Worm (Caenorhabditis elegans) whole organism, mixed stage, embryonic: ENCODE measurements around the gene alh-8.

Experiments
- M03D4.4 ChIP-seq: sonication (generic microtip); optimal IDR thresholded peaks from 2 replicates; lab custom pipeline; 2017; ENCODE audit warnings: mild to moderate bottlenecking, missing genetic modification characterization, missing compliant biosample characterization
- bed-3 ChIP-seq: fragments of 200-800 bp; sonication (Bioruptor generic); optimal IDR thresholded peaks from 3 replicates; lab custom pipeline; 2018; ENCODE audit warnings: mild to moderate bottlenecking, missing genetic modification characterization, moderate library complexity, missing compliant biosample characterization
- blmp-1 ChIP-seq: fragments of 150-350 bp; optimal IDR thresholded peaks from 2 replicates; lab custom pipeline; 2014; ENCODE audit warnings: missing biosample characterization, missing genetic modification characterization
- ceh-39 ChIP-seq: fragments of 150-350 bp; optimal IDR thresholded peaks from 2 replicates; lab custom pipeline; 2014; ENCODE audit warnings: missing biosample characterization, missing genetic modification characterization
- ceh-43 ChIP-seq: fragments of 200-800 bp; sonication (Bioruptor generic); optimal IDR thresholded peaks from 2 replicates; lab custom pipeline; 2018; ENCODE audit warnings: mild to moderate bottlenecking, missing genetic modification characterization, moderate library complexity, missing compliant biosample characterization
- ceh-83 ChIP-seq: fragments of 200-800 bp; sonication (Bioruptor generic); optimal IDR thresholded peaks from 2 replicates; lab custom pipeline; 2018; ENCODE audit warnings: mild to moderate bottlenecking, missing genetic modification characterization, missing compliant biosample characterization
- ces-1 ChIP-seq: fragments of 150-350 bp; optimal IDR thresholded peaks from 2 replicates; lab custom pipeline; 2014; ENCODE audit warnings: missing biosample characterization, missing genetic modification reagents, missing genetic modification characterization
- cnd-1 ChIP-seq: fragments of 200-800 bp; sonication (Bioruptor generic); optimal IDR thresholded peaks from 2 replicates; lab custom pipeline; 2018; ENCODE audit warnings: mild to moderate bottlenecking, missing genetic modification characterization, missing compliant biosample characterization
- drap-1 ChIP-seq: fragments of 200-800 bp; sonication (Bioruptor generic); optimal IDR thresholded peaks from 3 replicates; lab custom pipeline; 2018; ENCODE audit warnings: mild to moderate bottlenecking, missing genetic modification characterization, missing compliant biosample characterization
- elt-1 ChIP-seq: sonication (generic microtip); optimal IDR thresholded peaks from 2 replicates; lab custom pipeline; 2017; ENCODE audit warnings: missing genetic modification characterization, mild to moderate bottlenecking, missing compliant biosample characterization, antibody characterized with exemption, moderate library complexity, borderline replicate concordance; ENCODE audit not compliant: insufficient read depth
- elt-3 ChIP-seq: fragments of 150-350 bp; optimal IDR thresholded peaks from 2 replicates; lab custom pipeline; 2014; ENCODE audit warnings: missing biosample characterization, missing genetic modification characterization
- flh-1 ChIP-seq: fragments of 200-800 bp; sonication (Bioruptor generic); optimal IDR thresholded peaks from 2 replicates; lab custom pipeline; 2018; ENCODE audit warnings: mild to moderate bottlenecking, missing genetic modification characterization, moderate library complexity, missing compliant biosample characterization
- ham-2 ChIP-seq: fragments of 200-800 bp; sonication (Bioruptor generic); optimal IDR thresholded peaks from 2 replicates; lab custom pipeline; 2018; ENCODE audit warnings: mild to moderate bottlenecking, missing genetic modification characterization, missing compliant biosample characterization
- hlh-1 ChIP-seq: fragments of 150-350 bp; optimal IDR thresholded peaks from 2 replicates; lab custom pipeline; 2014; ENCODE audit warnings: missing biosample characterization, missing genetic modification reagents, missing genetic modification characterization
- lin-13 ChIP-seq: fragments of 150-350 bp; optimal IDR thresholded peaks from 2 replicates; lab custom pipeline; 2014; ENCODE audit warnings: missing biosample characterization, missing genetic modification characterization
- lin-32 ChIP-seq: fragments of 200-800 bp; sonication (Bioruptor generic); optimal IDR thresholded peaks from 2 replicates; lab custom pipeline; 2018; ENCODE audit warnings: mild to moderate bottlenecking, missing genetic modification characterization, missing compliant biosample characterization
- lsy-2 ChIP-seq: fragments of 150-350 bp; optimal IDR thresholded peaks from 2 replicates; lab custom pipeline; 2014; ENCODE audit warnings: missing biosample characterization, missing genetic modification characterization
- mab-5 ChIP-seq: fragments of 150-350 bp; optimal IDR thresholded peaks from 2 replicates; lab custom pipeline; 2014; ENCODE audit warnings: missing biosample characterization, missing genetic modification characterization
- mep-1 ChIP-seq: fragments of 150-350 bp; optimal IDR thresholded peaks from 2 replicates; lab custom pipeline; 2017; ENCODE audit warnings: missing biosample characterization, missing genetic modification reagents, missing genetic modification characterization, inconsistent platforms
- mls-2 ChIP-seq: sonication (generic microtip); optimal IDR thresholded peaks from 2 replicates; lab custom pipeline; 2016; ENCODE audit warnings: mild to moderate bottlenecking, missing genetic modification characterization, moderate library complexity, missing compliant biosample characterization
- nhr-12 ChIP-seq: fragments of 150-350 bp; optimal IDR thresholded peaks from 2 replicates; lab custom pipeline; 2014; ENCODE audit warnings: missing biosample characterization, missing genetic modification characterization
- nhr-2 ChIP-seq: fragments of 150-350 bp; optimal IDR thresholded peaks from 2 replicates; lab custom pipeline; 2014; ENCODE audit warnings: missing biosample characterization, missing genetic modification characterization
- nhr-237 ChIP-seq: fragments of 150-350 bp; optimal IDR thresholded peaks from 2 replicates; lab custom pipeline; 2014; ENCODE audit warnings: missing biosample characterization, missing genetic modification characterization
- nhr-28 ChIP-seq: fragments of 150-350 bp; optimal IDR thresholded peaks from 2 replicates; lab custom pipeline; 2014; ENCODE audit warnings: missing biosample characterization, missing genetic modification characterization
- nhr-76 ChIP-seq: sonication (generic microtip); optimal IDR thresholded peaks from 2 replicates; lab custom pipeline; 2017; ENCODE audit warnings: missing biosample characterization, missing genetic modification characterization
- pha-4 ChIP-seq: fragments of 150-350 bp; optimal IDR thresholded peaks from 2 replicates; lab custom pipeline; 2018; ENCODE audit warnings: missing biosample characterization, missing genetic modification reagents, missing genetic modification characterization
- sem-2 ChIP-seq: fragments of 200-800 bp; sonication (Bioruptor generic); optimal IDR thresholded peaks from 2 replicates; lab custom pipeline; 2018; ENCODE audit warnings: mild to moderate bottlenecking, missing genetic modification characterization, missing compliant biosample characterization
- sptf-1 ChIP-seq: sonication (generic microtip); optimal IDR thresholded peaks from 2 replicates; lab custom pipeline; 2017; ENCODE audit warnings: mild to moderate bottlenecking, missing genetic modification characterization, moderate library complexity, missing compliant biosample characterization
- tbx-8 ChIP-seq: fragments of 200-800 bp; sonication (Bioruptor generic); optimal IDR thresholded peaks from 2 replicates; lab custom pipeline; 2018; ENCODE audit warnings: mild to moderate bottlenecking, missing genetic modification characterization, moderate library complexity, missing compliant biosample characterization
- unc-120 ChIP-seq: sonication (generic microtip); optimal IDR thresholded peaks from 2 replicates; lab custom pipeline; 2017; ENCODE audit warnings: missing genetic modification characterization, missing compliant biosample characterization; ENCODE audit not compliant: poor library complexity, severe bottlenecking
- unc-39 ChIP-seq: fragments of 150-350 bp; optimal IDR thresholded peaks from 2 replicates; lab custom pipeline; 2014; ENCODE audit warnings: missing biosample characterization, missing genetic modification characterization
- unc-62 ChIP-seq: fragments of 150-350 bp; optimal IDR thresholded peaks from 2 replicates; lab custom pipeline; 2014; ENCODE audit warnings: missing biosample characterization, missing genetic modification reagents, missing genetic modification characterization
- zip-8 ChIP-seq: fragments of 150-350 bp; optimal IDR thresholded peaks from 2 replicates; lab custom pipeline; 2014; ENCODE audit warnings: missing biosample characterization, missing genetic modification characterization
- ztf-11 ChIP-seq: fragments of 150-350 bp; optimal IDR thresholded peaks from 2 replicates; lab custom pipeline; 2014; ENCODE audit warnings: missing biosample characterization, missing genetic modification characterization

Gene alh-8

ce11 chrII:11737347-11737746, 8.5 kb downstream of the alh-8 start:
- TF ChIP-seq unc-62 (GFP tag; lab: Kevin White, UChicago) (peak; percentile 87), sptf-1 (tag; lab: Kevin White, UChicago) (no peak), ceh-43 (no peak), blmp-1 (tag; lab: Kevin White, UChicago) (no peak), unc-120 (peak; percentile 29), lin-13 (no peak), ham-2 (GFP tag; lab: Kevin White, UChicago) (no peak), bed-3 (GFP tag; lab: Kevin White, UChicago) (no peak), nhr-12 (tag; lab: Kevin White, UChicago) (no peak), ceh-39 (tag; lab: Kevin White, UChicago) (no peak), elt-1 (no peak), nhr-76 (tag; lab: Kevin White, UChicago) (no peak), ztf-11 (tag; lab: Kevin White, UChicago) (no peak), drap-1 (GFP tag; lab: Kevin White, UChicago) (no peak), elt-3 (no peak), hlh-1 (tag; lab: Kevin White, UChicago) (no peak)

- no peak for TF ChIP-seq unc-120
- TF ChIP-seq, all 35 proteins: peak for 0
Measured at ce11 chrII:11739199-11739598, 10.3 kb downstream of the alh-8 start, which contains the start of gene ctsa-1.2. ctsa-1.2 (plus strand) TSS chrII:11739358.

DNA sequence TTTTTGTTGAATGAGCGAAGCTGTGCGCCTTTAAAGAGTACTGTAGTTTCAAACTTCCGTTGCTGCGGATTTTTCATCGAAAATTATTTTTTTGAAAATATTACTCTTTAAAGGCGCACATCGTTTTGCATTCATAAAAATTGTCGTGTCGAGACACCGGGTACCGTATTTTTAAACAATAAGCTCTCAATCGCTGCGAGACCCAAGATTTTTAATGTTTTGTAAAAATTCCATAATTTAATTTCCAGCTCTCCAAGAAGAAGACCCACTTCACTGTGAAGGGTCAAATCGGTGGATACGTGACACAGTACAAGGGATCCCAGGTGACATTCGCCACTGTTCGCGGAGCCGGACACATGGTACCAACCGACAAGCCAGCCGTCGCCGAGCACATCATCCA, 13.5 kb downstream of the alh-8 start:
- no peak for TF ChIP-seq ceh-39 (tag; lab: Kevin White, UChicago)
- no peak for TF ChIP-seq hlh-1 (tag; lab: Kevin White, UChicago)
- no peak for TF ChIP-seq M03D4.4 (tag; lab: Kevin White, UChicago)
- no peak for TF ChIP-seq nhr-237
- TF ChIP-seq zip-8: no peak
- peak; percentile 11 for TF ChIP-seq ces-1
- no peak for TF ChIP-seq mab-5 (tag; lab: Kevin White, UChicago)
- TF ChIP-seq tbx-8: no peak

DNA sequence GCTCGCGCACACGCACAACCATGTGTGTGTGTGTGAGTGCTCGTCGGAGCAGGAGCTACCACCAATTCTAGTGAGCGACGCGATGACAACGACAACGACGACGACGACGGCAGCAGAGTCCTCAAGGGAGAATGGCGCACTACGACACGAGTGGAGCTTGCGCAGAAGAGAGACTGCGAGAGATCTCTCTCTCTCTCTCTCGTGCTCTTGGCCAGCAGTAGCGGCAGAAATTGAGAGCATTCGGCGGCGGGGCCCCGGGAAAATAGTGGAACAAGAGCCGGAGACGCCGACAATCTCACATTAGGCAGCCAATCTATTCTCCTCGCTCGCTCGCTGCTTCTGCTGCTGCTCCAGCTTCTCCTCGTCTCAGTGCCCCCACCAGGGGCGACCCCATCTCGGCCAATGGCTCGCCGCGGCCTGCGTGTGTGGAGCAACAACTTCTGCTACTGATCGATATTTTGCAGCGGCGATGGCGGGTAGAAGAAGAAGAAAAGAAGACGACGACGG, 18.0 kb downstream of the alh-8 start:
- no peak for TF ChIP-seq hlh-1 (tag; lab: Kevin White, UChicago)
- TF ChIP-seq nhr-12 (tag; lab: Kevin White, UChicago): no peak
- TF ChIP-seq elt-1: no peak
- no peak for TF ChIP-seq tbx-8
- peak; percentile 64 for TF ChIP-seq ceh-83 (GFP tag; lab: Kevin White, UChicago)
- TF ChIP-seq ztf-11 (tag; lab: Kevin White, UChicago): peak; percentile 17
- TF ChIP-seq sptf-1 (tag; lab: Kevin White, UChicago): peak; percentile 82
- TF ChIP-seq ham-2 (GFP tag; lab: Kevin White, UChicago): no peak
- no peak for TF ChIP-seq nhr-2
- no peak for TF ChIP-seq ceh-39 (tag; lab: Kevin White, UChicago)
- peak; percentile 38 for TF ChIP-seq ces-1
- no peak for TF ChIP-seq sem-2 (GFP tag; lab: Kevin White, UChicago)
- TF ChIP-seq unc-120: peak; percentile 82
- peak; percentile 39 for TF ChIP-seq cnd-1 (tag; lab: Kevin White, UChicago)
- TF ChIP-seq elt-3: no peak
- TF ChIP-seq lin-32 (GFP tag; lab: Kevin White, UChicago): peak; percentile 27
- TF ChIP-seq M03D4.4 (tag; lab: Kevin White, UChicago): peak; percentile 43
- peak; percentile 51 for TF ChIP-seq flh-1 (GFP tag; lab: Kevin White, UChicago)
- peak; percentile 33 for TF ChIP-seq nhr-237
- no peak for TF ChIP-seq blmp-1 (tag; lab: Kevin White, UChicago)
- TF ChIP-seq lsy-2 (tag; lab: Kevin White, UChicago): peak; percentile 23
- TF ChIP-seq mep-1 (tag; lab: Kevin White, UChicago): no peak
- no peak for TF ChIP-seq lin-13
- no peak for TF ChIP-seq pha-4
- TF ChIP-seq zip-8: no peak
- peak; percentile 36 for TF ChIP-seq unc-62 (GFP tag; lab: Kevin White, UChicago)
- peak; percentile 74 for TF ChIP-seq mls-2 (tag; lab: Kevin White, UChicago)
- TF ChIP-seq ceh-43: no peak
- TF ChIP-seq nhr-76 (tag; lab: Kevin White, UChicago): no peak
- peak; percentile 26 for TF ChIP-seq bed-3 (GFP tag; lab: Kevin White, UChicago)
- TF ChIP-seq unc-39 (tag; lab: Kevin White, UChicago): no peak
- peak; percentile 22 for TF ChIP-seq drap-1 (GFP tag; lab: Kevin White, UChicago)
- TF ChIP-seq nhr-28: no peak
